Fruit fly (Drosophila melanogaster) whole organism, embryonic: ENCODE measurements around the gene v.

Experiments
- Atf6 ChIP-seq: fragments of 200-800 bp; sonication (Bioruptor generic); IDR thresholded peaks from 2 replicates; pipeline ENCODE4 v1.3.6; 2022; ENCODE audit warnings: missing biosample characterization, missing genetic modification characterization
- Bgb ChIP-seq: fragments of 200-800 bp; sonication (Bioruptor generic); IDR thresholded peaks from 2 replicates; pipeline ENCODE4 v1.3.6; 2022; ENCODE audit warnings: missing biosample characterization, missing genetic modification characterization; ENCODE audit not compliant: partially characterized antibody
- CG10979 ChIP-seq: fragments of 200-800 bp; sonication (Bioruptor generic); optimal IDR thresholded peaks from 2 replicates; lab custom pipeline; 2018; ENCODE audit warnings: missing biosample characterization, mild to moderate bottlenecking, missing genetic modification characterization, moderate library complexity
- CG13287 ChIP-seq: fragments of 200-800 bp; sonication (Bioruptor generic); IDR thresholded peaks from 2 replicates; pipeline ENCODE4 v1.3.6; 2022; ENCODE audit warnings: missing biosample characterization, missing genetic modification characterization; ENCODE audit not compliant: partially characterized antibody
- CG13424 ChIP-seq: fragments of 200-800 bp; sonication (Bioruptor generic); optimal IDR thresholded peaks from 2 replicates; lab custom pipeline; 2019; ENCODE audit warnings: missing biosample characterization, mild to moderate bottlenecking, missing genetic modification characterization, moderate library complexity
- CG14965 ChIP-seq: fragments of 200-800 bp; sonication (Bioruptor generic); optimal IDR thresholded peaks from 2 replicates; lab custom pipeline; 2016; ENCODE audit warnings: missing biosample characterization, missing genetic modification characterization, borderline replicate concordance
- CG1602 ChIP-seq: fragments of 200-800 bp; sonication (Bioruptor generic); optimal IDR thresholded peaks from 3 replicates; lab custom pipeline; 2016; ENCODE audit warnings: missing biosample characterization, missing genetic modification characterization
- CG17359 ChIP-seq: fragments of 200-800 bp; sonication (Bioruptor generic); optimal IDR thresholded peaks from 3 replicates; lab custom pipeline; 2018; ENCODE audit warnings: missing biosample characterization, mild to moderate bottlenecking, missing genetic modification characterization, moderate library complexity
- CG2116 ChIP-seq: fragments of 200-800 bp; sonication (Bioruptor generic); optimal IDR thresholded peaks from 3 replicates; lab custom pipeline; 2018; ENCODE audit warnings: missing biosample characterization, mild to moderate bottlenecking, missing genetic modification characterization
- CG30431 ChIP-seq: fragments of 200-800 bp; sonication (Bioruptor generic); optimal IDR thresholded peaks from 2 replicates; lab custom pipeline; 2017; ENCODE audit warnings: missing biosample characterization, missing genetic modification characterization
- CG4360 ChIP-seq: fragments of 200-800 bp; sonication (Bioruptor generic); IDR thresholded peaks from 2 replicates; pipeline ENCODE4 v1.3.6; 2022; ENCODE audit warnings: missing biosample characterization, missing genetic modification characterization
- CG4404 ChIP-seq: fragments of 200-800 bp; sonication (Bioruptor generic); IDR thresholded peaks from 2 replicates; pipeline ENCODE4 v1.3.6; 2022; ENCODE audit warnings: missing biosample characterization, missing genetic modification characterization
- CG4730 ChIP-seq: fragments of 200-800 bp; sonication (Bioruptor generic); IDR thresholded peaks from 2 replicates; pipeline ENCODE4 v1.3.6; 2022; ENCODE audit warnings: missing biosample characterization, missing genetic modification characterization
- CG6854 ChIP-seq: fragments of 200-800 bp; sonication (Bioruptor generic); optimal IDR thresholded peaks from 3 replicates; lab custom pipeline; 2017; ENCODE audit warnings: missing biosample characterization, mild to moderate bottlenecking, missing genetic modification characterization
- CG7839 ChIP-seq: fragments of 200-800 bp; sonication (Bioruptor generic); optimal IDR thresholded peaks from 3 replicates; lab custom pipeline; 2018; ENCODE audit warnings: missing biosample characterization, mild to moderate bottlenecking, missing genetic modification characterization, moderate library complexity
- CG7987 ChIP-seq: fragments of 200-800 bp; sonication (Bioruptor generic); optimal IDR thresholded peaks from 2 replicates; lab custom pipeline; 2018; ENCODE audit warnings: missing biosample characterization, mild to moderate bottlenecking, missing genetic modification characterization, moderate library complexity
- Deaf1 ChIP-seq: fragments of 200-800 bp; optimal IDR thresholded peaks from 3 replicates; lab custom pipeline; 2019; ENCODE audit warnings: missing biosample characterization, mild to moderate bottlenecking, missing genetic modification characterization, moderate library complexity
- Dll ChIP-seq: fragments of 200-800 bp; sonication (Bioruptor generic); IDR thresholded peaks from 4 replicates; pipeline ENCODE4 v1.3.6; 2022; ENCODE audit warnings: missing biosample characterization, missing genetic modification characterization; ENCODE audit not compliant: partially characterized antibody
- Dp ChIP-seq: fragments of 200-800 bp; sonication (Bioruptor generic); optimal IDR thresholded peaks from 2 replicates; lab custom pipeline; 2018; ENCODE audit warnings: missing biosample characterization, mild to moderate bottlenecking, missing genetic modification characterization, moderate library complexity
- Dref ChIP-seq: fragments of 200-800 bp; sonication (Bioruptor generic); IDR thresholded peaks from 2 replicates; pipeline ENCODE4 v1.3.6; 2022; ENCODE audit warnings: missing biosample characterization, missing genetic modification characterization
- Drgx ChIP-seq: fragments of 200-800 bp; sonication (Bioruptor generic); IDR thresholded peaks from 2 replicates; pipeline ENCODE4 v1.3.6; 2022; ENCODE audit warnings: missing biosample characterization, missing genetic modification characterization
- Elba2 ChIP-seq: fragments of 200-800 bp; sonication (Bioruptor generic); optimal IDR thresholded peaks from 3 replicates; lab custom pipeline; 2016; ENCODE audit warnings: missing biosample characterization, missing genetic modification characterization
- Fer2 ChIP-seq: fragments of 200-800 bp; sonication (Bioruptor generic); optimal IDR thresholded peaks from 2 replicates; lab custom pipeline; 2018; ENCODE audit warnings: missing biosample characterization, mild to moderate bottlenecking, missing genetic modification characterization, moderate library complexity
- Gug ChIP-seq: fragments of 200-800 bp; sonication (Bioruptor generic); IDR thresholded peaks from 4 replicates; pipeline ENCODE4 v1.3.6; 2022; ENCODE audit warnings: missing biosample characterization, missing genetic modification characterization
- H15 ChIP-seq: fragments of 200-800 bp; sonication (Bioruptor generic); IDR thresholded peaks from 3 replicates; pipeline ENCODE4 v1.3.6; 2022; ENCODE audit warnings: missing biosample characterization, missing genetic modification characterization
- HHEX ChIP-seq: fragments of 200-800 bp; sonication (Bioruptor generic); optimal IDR thresholded peaks from 3 replicates; lab custom pipeline; 2017; ENCODE audit warnings: missing biosample characterization, mild to moderate bottlenecking, missing genetic modification characterization, missing genetic modification reagents
- HLH3B ChIP-seq: fragments of 200-800 bp; sonication (Bioruptor generic); IDR thresholded peaks from 2 replicates; pipeline ENCODE4 v1.3.6; 2022; ENCODE audit warnings: missing biosample characterization, missing genetic modification characterization
- HLH4C ChIP-seq: fragments of 200-800 bp; sonication (Bioruptor generic); IDR thresholded peaks from 3 replicates; pipeline ENCODE4 v1.3.6; 2022; ENCODE audit warnings: missing biosample characterization, missing genetic modification characterization; ENCODE audit not compliant: partially characterized antibody
- HLH54F ChIP-seq: fragments of 200-800 bp; sonication (Bioruptor generic); optimal IDR thresholded peaks from 3 replicates; lab custom pipeline; 2016; ENCODE audit warnings: missing biosample characterization, missing genetic modification characterization
- Hr3 ChIP-seq: fragments of 200-800 bp; sonication (Bioruptor generic); optimal IDR thresholded peaks from 3 replicates; lab custom pipeline; 2016; ENCODE audit warnings: missing biosample characterization, missing genetic modification characterization
- Hsf ChIP-seq: fragments of 200-800 bp; sonication (Bioruptor generic); optimal IDR thresholded peaks from 3 replicates; lab custom pipeline; 2016; ENCODE audit warnings: missing biosample characterization, missing genetic modification characterization
- Lhr ChIP-seq: fragments of 200-800 bp; sonication (Bioruptor generic); optimal IDR thresholded peaks from 3 replicates; lab custom pipeline; 2017; ENCODE audit warnings: mild to moderate bottlenecking, missing biosample characterization, missing genetic modification reagents, missing genetic modification characterization
- Oli ChIP-seq: fragments of 200-800 bp; sonication (Bioruptor generic); optimal IDR thresholded peaks from 2 replicates; lab custom pipeline; 2018; ENCODE audit warnings: missing biosample characterization, mild to moderate bottlenecking, missing genetic modification characterization, moderate library complexity
- Sox102F ChIP-seq: fragments of 200-800 bp; sonication (Bioruptor generic); optimal IDR thresholded peaks from 2 replicates; lab custom pipeline; 2018; ENCODE audit warnings: missing biosample characterization, mild to moderate bottlenecking, missing genetic modification characterization, moderate library complexity
- Sry-δ ChIP-seq: fragments of 200-800 bp; sonication (Bioruptor generic); optimal IDR thresholded peaks from 2 replicates; lab custom pipeline; 2016; ENCODE audit warnings: missing biosample characterization, missing genetic modification characterization
- Stat92E ChIP-seq, 3 experiments: fragments of >200 bp in 2 of 3; fragments of 200-800 bp in 1 of 3; sonication (Bioruptor generic) in 1 of 3; optimal IDR thresholded peaks; 2 replicates each; lab custom pipeline; 2017 to 2019; ENCODE audit warnings: missing biosample characterization in 3 of 3, missing genetic modification characterization in 3 of 3, mild to moderate bottlenecking in 1 of 3, moderate library complexity in 1 of 3
- Taf1 ChIP-seq: fragments of 200-800 bp; sonication (Bioruptor generic); IDR thresholded peaks from 2 replicates; pipeline ENCODE4 v1.3.6; 2022; ENCODE audit warnings: missing biosample characterization, missing genetic modification characterization
- danr ChIP-seq: fragments of 200-800 bp; sonication (Bioruptor generic); IDR thresholded peaks from 2 replicates; pipeline ENCODE4 v1.3.6; 2022; ENCODE audit warnings: missing biosample characterization, missing genetic modification characterization
- dati ChIP-seq: fragments of 200-800 bp; sonication (Bioruptor generic); IDR thresholded peaks from 2 replicates; pipeline ENCODE4 v1.3.6; 2022; ENCODE audit warnings: missing biosample characterization, missing genetic modification characterization
- dimm ChIP-seq: fragments of 200-800 bp; sonication (Bioruptor generic); IDR thresholded peaks from 2 replicates; pipeline ENCODE4 v1.3.6; 2022; ENCODE audit warnings: missing biosample characterization, missing genetic modification characterization
- esg ChIP-seq: fragments of 200-800 bp; sonication (Bioruptor generic); conservative IDR thresholded peaks from 2 replicates; pipeline ENCODE4 v1.3.6; 2022; ENCODE audit warnings: missing biosample characterization, missing genetic modification characterization
- gsb ChIP-seq: fragments of 200-800 bp; sonication (Bioruptor generic); IDR thresholded peaks from 2 replicates; pipeline ENCODE4 v1.3.6; 2022; ENCODE audit warnings: missing biosample characterization, missing genetic modification characterization
- gsb-n ChIP-seq: fragments of 200-800 bp; sonication (Bioruptor generic); optimal IDR thresholded peaks from 3 replicates; lab custom pipeline; 2018; ENCODE audit warnings: missing biosample characterization, mild to moderate bottlenecking, missing genetic modification characterization
- hth ChIP-seq: fragments of >200 bp; optimal IDR thresholded peaks from 2 replicates; lab custom pipeline; 2017; ENCODE audit warnings: inconsistent platforms
- kni ChIP-seq: fragments of 200-800 bp; sonication (Bioruptor generic); optimal IDR thresholded peaks from 3 replicates; lab custom pipeline; 2017; ENCODE audit warnings: mild to moderate bottlenecking, missing biosample characterization, missing genetic modification reagents, missing genetic modification characterization
- pb ChIP-seq: fragments of 200-800 bp; sonication (Bioruptor generic); optimal IDR thresholded peaks from 3 replicates; lab custom pipeline; 2016; ENCODE audit warnings: missing biosample characterization, missing genetic modification characterization
- seq ChIP-seq: fragments of 200-800 bp; sonication (Bioruptor generic); IDR thresholded peaks from 2 replicates; pipeline ENCODE4 v1.3.6; 2022; ENCODE audit warnings: missing biosample characterization, missing genetic modification characterization
- sna ChIP-seq: fragments of 200-800 bp; sonication (Bioruptor generic); IDR thresholded peaks from 2 replicates; pipeline ENCODE4 v1.3.6; 2022; ENCODE audit warnings: missing biosample characterization, missing genetic modification characterization; ENCODE audit not compliant: partially characterized antibody
- tio ChIP-seq: fragments of 200-800 bp; sonication (Bioruptor generic); optimal IDR thresholded peaks from 2 replicates; lab custom pipeline; 2017; ENCODE audit warnings: missing biosample characterization, missing genetic modification characterization, inconsistent platforms
- twi ChIP-seq: fragments of 200-800 bp; optimal IDR thresholded peaks from 2 replicates; lab custom pipeline; 2019; ENCODE audit warnings: missing biosample characterization, mild to moderate bottlenecking, missing genetic modification characterization, moderate library complexity
- unpg ChIP-seq: fragments of 200-800 bp; sonication (Bioruptor generic); optimal IDR thresholded peaks from 3 replicates; lab custom pipeline; 2018; ENCODE audit warnings: missing biosample characterization, mild to moderate bottlenecking, missing genetic modification characterization, moderate library complexity

The v gene

DNA sequence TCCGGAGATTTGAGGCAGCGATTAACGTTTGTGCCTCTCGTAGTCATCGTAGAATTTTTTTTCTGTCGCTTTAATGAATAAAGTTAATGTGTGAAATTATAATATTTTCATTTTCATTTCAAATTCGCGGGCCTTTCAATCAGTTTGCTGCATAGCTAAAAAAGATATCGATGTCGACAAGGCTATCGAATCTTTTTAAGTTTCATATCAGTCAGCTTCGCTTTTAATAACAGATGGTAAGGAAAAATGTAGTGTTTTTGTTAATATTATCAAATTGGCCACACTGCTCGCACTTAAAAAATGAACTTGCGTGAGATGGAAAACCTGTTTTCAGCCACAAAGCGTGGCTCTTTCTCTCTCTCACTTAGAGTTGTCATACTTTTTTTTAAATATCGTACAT is 5.8 kb downstream of the v start (continued):
- TF ChIP-seq CG17359 (tag; lab: Kevin White, UChicago) = no peak
- 0 out of 2 replicates have a peak, but pooled peaks have one; percentile 54 for TF ChIP-seq sna (GFP tag; lab: Robert Waterston, UW)
- no peak for TF ChIP-seq CG14965 (GFP tag; lab: Kevin White, UChicago)
- no peak for TF ChIP-seq CG30431 (GFP tag; lab: Kevin White, UChicago)
- TF ChIP-seq tio (GFP tag; lab: Kevin White, UChicago) = no peak
- TF ChIP-seq Hr3 (GFP tag; lab: Kevin White, UChicago) = no peak
- TF ChIP-seq unpg (GFP tag; lab: Kevin White, UChicago) = no peak
- TF ChIP-seq Hsf (GFP tag; lab: Kevin White, UChicago) = no peak
- no peak for TF ChIP-seq gsb-n
- TF ChIP-seq Drgx (GFP tag; lab: Robert Waterston, UW) = no peak
- TF ChIP-seq CG13287 = peak; percentile 80
- TF ChIP-seq Gug = no peak
- peak; percentile 61 for TF ChIP-seq Dp (GFP tag; lab: Kevin White, UChicago)
- TF ChIP-seq CG4360 (GFP tag; lab: Robert Waterston, UW) = no peak
- TF ChIP-seq Deaf1 (tag; lab: Kevin White, UChicago) = no peak
- no peak for TF ChIP-seq Oli (tag; lab: Kevin White, UChicago)
- TF ChIP-seq Dref (GFP tag; lab: Robert Waterston, UW) = peak; percentile 65
- TF ChIP-seq CG6854 (GFP tag; lab: Kevin White, UChicago) = no peak
- peak; percentile 18 for TF ChIP-seq CG2116 (GFP tag; lab: Kevin White, UChicago)
- no peak for TF ChIP-seq Sox102F (GFP tag; lab: Kevin White, UChicago)
- TF ChIP-seq hth = no peak
- TF ChIP-seq twi = no peak
- TF ChIP-seq CG7987 = no peak
- TF ChIP-seq pb = no peak
- TF ChIP-seq dati (GFP tag; lab: Robert Waterston, UW) = no peak
- no peak for TF ChIP-seq CG1602 (GFP tag; lab: Kevin White, UChicago)
- no peak for TF ChIP-seq H15 (GFP tag; lab: Robert Waterston, UW)
- TF ChIP-seq dimm = no peak
- TF ChIP-seq Dll (GFP tag; lab: Robert Waterston, UW) = peak; percentile 54; the same call in 2 of the 4 replicates
- no peak for TF ChIP-seq CG13424 (tag; lab: Kevin White, UChicago)
- peak; percentile 44; the same call in 1 of the 3 replicates for TF ChIP-seq HLH4C
- no peak for TF ChIP-seq CG4730 (GFP tag; lab: Robert Waterston, UW)
- no peak for TF ChIP-seq Taf1
- no peak for TF ChIP-seq Lhr
- TF ChIP-seq CG7839 = no peak
- no peak for TF ChIP-seq Elba2 (GFP tag; lab: Kevin White, UChicago)
- no peak for TF ChIP-seq HHEX
- no peak for TF ChIP-seq Stat92E (GFP tag; optimal IDR thresholded peaks at IDR 0.05; lab: Kevin White, UChicago)
- no peak for TF ChIP-seq Atf6
- no peak for TF ChIP-seq CG4404 (GFP tag; lab: Robert Waterston, UW)
- no peak for TF ChIP-seq seq (GFP tag; lab: Robert Waterston, UW)
- no peak for TF ChIP-seq HLH3B
- no peak for TF ChIP-seq esg (GFP tag; lab: Robert Waterston, UW)
- TF ChIP-seq Sry-δ (GFP tag; lab: Kevin White, UChicago) = peak; percentile 21
- no peak for TF ChIP-seq gsb (GFP tag; lab: Robert Waterston, UW)
- no peak for TF ChIP-seq danr
- TF ChIP-seq HLH54F (GFP tag; lab: Kevin White, UChicago) = no peak
- no peak for TF ChIP-seq kni (GFP tag; lab: Kevin White, UChicago)
- TF ChIP-seq CG10979 = no peak
- no peak for TF ChIP-seq Fer2 (tag; lab: Kevin White, UChicago)
- peak; percentile 61 for TF ChIP-seq Bgb
